Fruit fly (Drosophila melanogaster) whole organism, prepupa: ENCODE measurements around the gene Cpr65Ay.
A peak's percentile ranks its signal among the peaks of the same experiment; 100 is the strongest.

ENCODE experiments used
- Blimp-1 ChIP-seq: fragments of 200-800 bp; sonication (Bioruptor generic); optimal IDR thresholded peaks from 3 replicates; lab custom pipeline; 2017; ENCODE audit warnings: missing biosample characterization, missing genetic modification characterization, mild to moderate bottlenecking, moderate library complexity, missing genetic modification reagents
- CG10669 ChIP-seq: fragments of 200-800 bp; sonication (Bioruptor generic); optimal IDR thresholded peaks from 3 replicates; lab custom pipeline; 2018; ENCODE audit warnings: missing biosample characterization, mild to moderate bottlenecking, missing genetic modification characterization, moderate library complexity
- CG11294 ChIP-seq: fragments of 200-800 bp; sonication (Bioruptor generic); IDR thresholded peaks from 2 replicates; pipeline ENCODE4 v1.3.6; 2022; ENCODE audit warnings: missing biosample characterization, missing genetic modification characterization
- CG11762 ChIP-seq: fragments of 200-800 bp; sonication (Bioruptor generic); optimal IDR thresholded peaks from 3 replicates; lab custom pipeline; 2016; ENCODE audit warnings: missing biosample characterization, missing genetic modification characterization; ENCODE audit not compliant: insufficient read depth
- CG15336 ChIP-seq: fragments of 200-800 bp; sonication (Bioruptor generic); IDR thresholded peaks from 2 replicates; pipeline ENCODE4 v1.3.6; 2022; ENCODE audit warnings: missing biosample characterization, missing genetic modification characterization
- CG1621 ChIP-seq: fragments of 200-800 bp; sonication (Bioruptor generic); optimal IDR thresholded peaks from 3 replicates; lab custom pipeline; 2018; ENCODE audit warnings: missing biosample characterization, mild to moderate bottlenecking, missing genetic modification characterization
- CG16779 ChIP-seq: fragments of 200-800 bp; sonication (Bioruptor generic); optimal IDR thresholded peaks from 3 replicates; lab custom pipeline; 2017; ENCODE audit warnings: missing biosample characterization, mild to moderate bottlenecking, missing genetic modification characterization
- CG3032 ChIP-seq: fragments of 200-800 bp; optimal IDR thresholded peaks from 2 replicates; lab custom pipeline; 2019; ENCODE audit warnings: missing biosample characterization, mild to moderate bottlenecking, missing genetic modification characterization, moderate library complexity
- CG31627 ChIP-seq: fragments of 200-800 bp; sonication (Bioruptor generic); optimal IDR thresholded peaks from 3 replicates; lab custom pipeline; 2016; ENCODE audit warnings: missing biosample characterization, missing genetic modification characterization
- CG32006 ChIP-seq: fragments of 200-800 bp; sonication (Bioruptor generic); optimal IDR thresholded peaks from 3 replicates; lab custom pipeline; 2017; ENCODE audit warnings: missing biosample characterization, mild to moderate bottlenecking, missing genetic modification characterization
- CG34406 ChIP-seq: fragments of 200-800 bp; sonication (Bioruptor generic); optimal IDR thresholded peaks from 3 replicates; lab custom pipeline; 2016; ENCODE audit warnings: missing biosample characterization, missing genetic modification characterization
- CG3919 ChIP-seq: fragments of 200-800 bp; sonication (Bioruptor generic); optimal IDR thresholded peaks from 3 replicates; lab custom pipeline; 2016; ENCODE audit warnings: missing biosample characterization, missing genetic modification characterization
- CG4318 ChIP-seq: fragments of 200-800 bp; sonication (Bioruptor generic); optimal IDR thresholded peaks from 3 replicates; lab custom pipeline; 2017; ENCODE audit warnings: missing biosample characterization, mild to moderate bottlenecking, missing genetic modification characterization
- CG6163 ChIP-seq: fragments of 200-800 bp; sonication (Bioruptor generic); IDR thresholded peaks from 3 replicates; pipeline ENCODE4 v1.3.6; 2022; ENCODE audit warnings: missing biosample characterization, missing genetic modification characterization
- CG6276 ChIP-seq: fragments of 200-800 bp; sonication (Bioruptor generic); optimal IDR thresholded peaks from 2 replicates; lab custom pipeline; 2017; ENCODE audit warnings: missing biosample characterization, mild to moderate bottlenecking, missing genetic modification characterization
- CG6792 ChIP-seq: fragments of 200-800 bp; sonication (Bioruptor generic); optimal IDR thresholded peaks from 3 replicates; lab custom pipeline; 2016; ENCODE audit warnings: missing biosample characterization, missing genetic modification characterization
- CG6808 ChIP-seq: fragments of 200-800 bp; sonication (Bioruptor generic); optimal IDR thresholded peaks from 3 replicates; lab custom pipeline; 2017; ENCODE audit warnings: missing biosample characterization, missing genetic modification characterization, mild to moderate bottlenecking, moderate library complexity, missing genetic modification reagents
- CG7368 ChIP-seq: fragments of 200-800 bp; sonication (Bioruptor generic); optimal IDR thresholded peaks from 3 replicates; lab custom pipeline; 2016; ENCODE audit warnings: missing biosample characterization, missing genetic modification characterization
- CG8119 ChIP-seq: fragments of 200-800 bp; sonication (Bioruptor generic); IDR thresholded peaks from 3 replicates; pipeline ENCODE4 v1.3.6; 2022; ENCODE audit warnings: missing biosample characterization, missing genetic modification characterization
- CG8319 ChIP-seq: fragments of 200-800 bp; sonication (Bioruptor generic); optimal IDR thresholded peaks from 3 replicates; lab custom pipeline; 2016; ENCODE audit warnings: missing biosample characterization, missing genetic modification characterization
- CG8632 ChIP-seq: fragments of 200-800 bp; sonication (Bioruptor generic); optimal IDR thresholded peaks from 3 replicates; lab custom pipeline; 2016; ENCODE audit warnings: missing biosample characterization, missing genetic modification characterization
- CG9139 ChIP-seq: fragments of 200-800 bp; sonication (Bioruptor generic); optimal IDR thresholded peaks from 3 replicates; lab custom pipeline; 2017; ENCODE audit warnings: missing biosample characterization, mild to moderate bottlenecking, missing genetic modification characterization
- Eip75B ChIP-seq: fragments of 200-800 bp; sonication (Bioruptor generic); optimal IDR thresholded peaks from 3 replicates; lab custom pipeline; 2016; ENCODE audit warnings: missing biosample characterization, missing genetic modification characterization
- Eip78C ChIP-seq: fragments of 200-800 bp; sonication (Bioruptor generic); peaks from one replicate; lab custom pipeline; 2016; ENCODE audit warnings: missing biosample characterization, missing genetic modification characterization
- Ets96B ChIP-seq: fragments of 200-800 bp; optimal IDR thresholded peaks from 2 replicates; lab custom pipeline; 2019; ENCODE audit warnings: missing biosample characterization, mild to moderate bottlenecking, missing genetic modification characterization, moderate library complexity
- Gug ChIP-seq: fragments of 200-800 bp; sonication (Bioruptor generic); IDR thresholded peaks from 2 replicates; pipeline ENCODE4 v1.3.6; 2022; ENCODE audit warnings: missing biosample characterization, missing genetic modification characterization
- Hr4 ChIP-seq: fragments of 200-800 bp; sonication (Bioruptor generic); optimal IDR thresholded peaks from 3 replicates; lab custom pipeline; 2016; ENCODE audit warnings: missing biosample characterization, missing genetic modification characterization
- Lpt ChIP-seq: fragments of 200-800 bp; sonication (Bioruptor generic); optimal IDR thresholded peaks from 3 replicates; lab custom pipeline; 2016; ENCODE audit warnings: missing biosample characterization, missing genetic modification characterization
- Sox14 ChIP-seq: fragments of 200-800 bp; sonication (Bioruptor generic); optimal IDR thresholded peaks from 3 replicates; lab custom pipeline; 2016; ENCODE audit warnings: missing biosample characterization, missing genetic modification characterization
- achi ChIP-seq: fragments of 200-800 bp; sonication (Bioruptor generic); optimal IDR thresholded peaks from 3 replicates; lab custom pipeline; 2016; ENCODE audit warnings: missing biosample characterization, missing genetic modification characterization
- acj6 ChIP-seq: fragments of 200-800 bp; sonication (Bioruptor generic); optimal IDR thresholded peaks from 3 replicates; lab custom pipeline; 2016; ENCODE audit warnings: missing biosample characterization, missing genetic modification characterization
- cyc ChIP-seq: fragments of 200-800 bp; sonication (Bioruptor generic); optimal IDR thresholded peaks from 3 replicates; lab custom pipeline; 2016; ENCODE audit warnings: missing biosample characterization, missing genetic modification characterization
- dac ChIP-seq: fragments of 200-800 bp; sonication (Bioruptor generic); optimal IDR thresholded peaks from 2 replicates; lab custom pipeline; 2017; ENCODE audit warnings: missing biosample characterization, mild to moderate bottlenecking, missing genetic modification characterization
- dsx ChIP-seq: fragments of 200-800 bp; optimal IDR thresholded peaks from 3 replicates; lab custom pipeline; 2019; ENCODE audit warnings: missing biosample characterization, mild to moderate bottlenecking, missing genetic modification characterization, moderate library complexity; ENCODE audit not compliant: poor library complexity, severe bottlenecking
- eg ChIP-seq: fragments of 200-800 bp; sonication (Bioruptor generic); IDR thresholded peaks from 3 replicates; pipeline ENCODE4 v1.3.6; 2022; ENCODE audit warnings: missing biosample characterization, missing genetic modification characterization
- esn ChIP-seq: fragments of 200-800 bp; sonication (Bioruptor generic); optimal IDR thresholded peaks from 2 replicates; lab custom pipeline; 2016; ENCODE audit warnings: missing biosample characterization, mild to moderate bottlenecking, missing genetic modification characterization, moderate library complexity
- fd59A ChIP-seq: fragments of 200-800 bp; sonication (Bioruptor generic); optimal IDR thresholded peaks from 2 replicates; lab custom pipeline; 2017; ENCODE audit warnings: missing biosample characterization, mild to moderate bottlenecking, missing genetic modification characterization, missing genetic modification reagents
- fd85E ChIP-seq: fragments of 200-800 bp; sonication (Bioruptor generic); optimal IDR thresholded peaks from 3 replicates; lab custom pipeline; 2016; ENCODE audit warnings: missing biosample characterization, missing genetic modification characterization
- fkh ChIP-seq: fragments of 200-800 bp; sonication (Bioruptor generic); optimal IDR thresholded peaks from 3 replicates; lab custom pipeline; 2017; ENCODE audit warnings: missing biosample characterization, mild to moderate bottlenecking, missing genetic modification characterization, moderate library complexity
- net ChIP-seq: fragments of 200-800 bp; sonication (Bioruptor generic); optimal IDR thresholded peaks from 3 replicates; lab custom pipeline; 2016; ENCODE audit warnings: missing biosample characterization, missing genetic modification characterization
- pdm3 ChIP-seq: fragments of 200-800 bp; sonication (Bioruptor generic); optimal IDR thresholded peaks from 3 replicates; lab custom pipeline; 2016; ENCODE audit warnings: missing biosample characterization, missing genetic modification characterization
- spab ChIP-seq: fragments of 200-800 bp; sonication (Bioruptor generic); optimal IDR thresholded peaks from 2 replicates; lab custom pipeline; 2017; ENCODE audit warnings: missing biosample characterization, mild to moderate bottlenecking, missing genetic modification characterization, missing genetic modification reagents
- ss ChIP-seq, 2 experiments: fragments of 200-800 bp; sonication (Bioruptor generic); optimal IDR thresholded peaks; 2 replicates in 1 of 2; 3 replicates in 1 of 2; lab custom pipeline; 2017 to 2018; ENCODE audit warnings: mild to moderate bottlenecking in 2 of 2, missing biosample characterization in 2 of 2, missing genetic modification characterization in 2 of 2, moderate library complexity in 1 of 2
- svp ChIP-seq: fragments of 200-800 bp; sonication (Bioruptor generic); peaks from one replicate; lab custom pipeline; 2016; ENCODE audit warnings: missing biosample characterization, missing genetic modification characterization
- vri ChIP-seq: fragments of 200-800 bp; sonication (Bioruptor generic); optimal IDR thresholded peaks from 3 replicates; lab custom pipeline; 2016; ENCODE audit warnings: missing biosample characterization, mild to moderate bottlenecking, missing genetic modification characterization

The Cpr65Ay gene

DNA sequence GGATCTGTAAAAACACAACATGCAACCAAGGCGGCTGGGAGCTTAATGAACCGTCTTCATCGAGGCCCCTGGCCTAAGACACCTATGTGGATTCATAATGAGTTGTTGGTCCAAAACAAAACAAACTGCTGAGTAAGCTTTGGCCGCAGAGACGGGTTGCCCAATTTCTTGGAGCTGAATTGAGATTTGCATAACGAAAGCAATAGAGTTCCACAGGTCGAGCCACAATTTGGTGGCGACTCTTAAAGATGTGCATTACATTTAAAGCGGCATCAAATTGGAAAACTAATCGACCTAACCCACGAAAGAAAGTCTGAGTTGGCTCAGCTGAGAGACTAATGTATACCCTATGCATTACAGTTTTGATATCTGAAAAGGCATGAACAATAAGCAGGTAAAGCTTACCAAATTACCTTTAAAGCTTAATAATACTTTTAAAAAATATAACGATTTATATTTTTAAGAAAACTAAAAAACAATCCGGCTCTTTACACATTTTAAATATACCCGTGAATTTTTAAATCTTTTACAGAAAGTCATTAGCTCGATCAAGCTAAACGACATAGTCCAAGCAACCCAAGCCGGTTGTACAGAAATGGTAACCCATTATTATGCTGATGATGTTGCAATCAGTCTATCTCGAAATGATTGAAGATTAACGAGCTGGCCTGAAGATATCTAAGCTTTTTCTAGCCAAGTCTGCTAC lies 950 bp downstream of the Cpr65Ay start, which contains the start of gene CG13297:
CG13297 (minus strand) TSS at position 51 of the 706 bp plus-strand sequence.
- TF ChIP-seq CG11762 (GFP tag; lab: Kevin White, UChicago): no peak
- TF ChIP-seq Eip78C (GFP tag; lab: Kevin White, UChicago): peak; percentile 34
- no peak for TF ChIP-seq fd85E (GFP tag; lab: Kevin White, UChicago)
- peak; percentile 33 for TF ChIP-seq CG6276 (GFP tag; lab: Kevin White, UChicago)
- TF ChIP-seq acj6 (GFP tag; lab: Kevin White, UChicago): no peak
- TF ChIP-seq CG32006 (GFP tag; lab: Kevin White, UChicago): peak; percentile 14
- no peak for TF ChIP-seq fd59A (GFP tag; lab: Kevin White, UChicago)

dm6 chr3L:6154951-6155394 lies 3.5 kb downstream of the Cpr65Ay start:
- TF ChIP-seq CG11762 (GFP tag; lab: Kevin White, UChicago) (peak; percentile 30), CG8319 (GFP tag; lab: Kevin White, UChicago) (no peak), dsx (peak; percentile 62), CG6163 (GFP tag; lab: Robert Waterston, UW) (peak; percentile 82), Gug (GFP tag; lab: Robert Waterston, UW) (no peak), dac (GFP tag; lab: Kevin White, UChicago) (no peak), CG4318 (GFP tag; lab: Kevin White, UChicago) (no peak), CG6792 (peak; percentile 12), Hr4 (GFP tag; lab: Kevin White, UChicago) (no peak), CG8119 (GFP tag; lab: Robert Waterston, UW) (peak; percentile 77), eg (peak; percentile 84), CG11294 (no peak), Lpt (GFP tag; lab: Kevin White, UChicago) (peak; percentile 31), CG10669 (GFP tag; lab: Kevin White, UChicago) (peak; percentile 25), net (GFP tag; lab: Kevin White, UChicago) (peak; percentile 59), CG6276 (GFP tag; lab: Kevin White, UChicago) (peak; percentile 76), fd85E (GFP tag; lab: Kevin White, UChicago) (no peak), Eip78C (GFP tag; lab: Kevin White, UChicago) (peak; percentile 73), CG6808 (GFP tag; lab: Kevin White, UChicago) (peak; percentile 86), CG8632 (GFP tag; lab: Kevin White, UChicago) (peak; percentile 49), CG16779 (tag; lab: Kevin White, UChicago) (peak; percentile 63), CG9139 (peak; percentile 88), svp (GFP tag; lab: Kevin White, UChicago) (no peak), Eip75B (GFP tag; lab: Kevin White, UChicago) (peak; percentile 53), esn (GFP tag; lab: Kevin White, UChicago) (no peak), CG3919 (peak; percentile 37), CG34406 (no peak), spab (GFP tag; lab: Kevin White, UChicago) (peak; percentile 57), CG3032 (tag; lab: Kevin White, UChicago) (peak; percentile 42), CG7368 (GFP tag; lab: Kevin White, UChicago) (peak; percentile 51), Sox14 (GFP tag; lab: Kevin White, UChicago) (no peak), Blimp-1 (GFP tag; lab: Kevin White, UChicago) (peak; percentile 16), CG31627 (GFP tag; lab: Kevin White, UChicago) (no peak), fd59A (GFP tag; lab: Kevin White, UChicago) (peak; percentile 20), CG1621 (tag; lab: Kevin White, UChicago) (peak; percentile 57), ss (GFP tag; optimal IDR thresholded peaks at IDR 0.05; lab: Kevin White, UChicago) (peak; percentile 83 to 93), CG15336 (peak; percentile 65), vri (GFP tag; lab: Kevin White, UChicago) (no peak), achi (GFP tag; lab: Kevin White, UChicago) (no peak), Ets96B (tag; lab: Kevin White, UChicago) (peak; percentile 37), cyc (GFP tag; lab: Kevin White, UChicago) (no peak), pdm3 (GFP tag; lab: Kevin White, UChicago) (peak; percentile 15), fkh (GFP tag; lab: Kevin White, UChicago) (no peak)
